Worm (Caenorhabditis elegans): ENCODE measurements around the gene ttr-17.

- TF ChIP-seq fkh-10 (GFP tag; optimal IDR thresholded peaks at IDR 0.05) (no peak), ama-1 (optimal IDR thresholded peaks at IDR 0.05) (no peak), hlh-30 (tag; optimal IDR thresholded peaks at IDR 0.05; ENCODE audit: insufficient read depth) (no peak), lim-6 (tag; optimal IDR thresholded peaks at IDR 0.05) (no peak), nfya-1 (tag; optimal IDR thresholded peaks at IDR 0.05) (no peak), K02D7.2 (tag; optimal IDR thresholded peaks at IDR 0.05) (no peak), dmd-4 (tag; optimal IDR thresholded peaks at IDR 0.05; ENCODE audit: borderline replicate concordance) (no peak), ceh-9 (tag; optimal IDR thresholded peaks at IDR 0.05) (no peak)
Measured at ce11 chrIV:11112641-11113040, 45.8 kb upstream of the ttr-17 start, which contains the start of gene clc-9.

Measured in whole organism, late embryonic.